Worm (Caenorhabditis elegans) whole organism, L1 larva: ENCODE results near the gene Y50E8A.2.

Source experiments
- ces-1 ChIP-seq: fragments of 150-350 bp; optimal IDR thresholded peaks from 2 replicates; lab custom pipeline; 2014; ENCODE audit warnings: missing biosample characterization, missing genetic modification reagents, missing genetic modification characterization
- lsy-2 ChIP-seq, 2 experiments: fragments of 150-350 bp; optimal IDR thresholded peaks; 2 replicates each; lab custom pipeline; 2014; ENCODE audit warnings: missing biosample characterization in 2 of 2, missing genetic modification characterization in 2 of 2
- nhr-11 ChIP-seq: fragments of 150-350 bp; optimal IDR thresholded peaks from 2 replicates; lab custom pipeline; 2014; ENCODE audit warnings: missing biosample characterization, missing genetic modification characterization

ce11 chrV:14683926-14684325 lies 44.7 kb downstream of the Y50E8A.2 start:
- TF ChIP-seq lsy-2 (tag; optimal IDR thresholded peaks at IDR 0.05; lab: Kevin White, UChicago) = no peak
- TF ChIP-seq ces-1 (GFP tag; lab: Kevin White, UChicago) = no peak
- TF ChIP-seq nhr-11 (tag; lab: Kevin White, UChicago) = no peak
